Worm (Caenorhabditis elegans) whole organism, mixed stage, embryonic: ENCODE measurements around the gene M163.7.

Source experiments
- drap-1 ChIP-seq: fragments of 200-800 bp; sonication (Bioruptor generic); optimal IDR thresholded peaks from 3 replicates; lab custom pipeline; 2018; ENCODE audit warnings: mild to moderate bottlenecking, missing genetic modification characterization, missing compliant biosample characterization
- mab-5 ChIP-seq: fragments of 150-350 bp; optimal IDR thresholded peaks from 2 replicates; lab custom pipeline; 2014; ENCODE audit warnings: missing biosample characterization, missing genetic modification characterization
- nhr-2 ChIP-seq: fragments of 150-350 bp; optimal IDR thresholded peaks from 2 replicates; lab custom pipeline; 2014; ENCODE audit warnings: missing biosample characterization, missing genetic modification characterization
- nhr-237 ChIP-seq: fragments of 150-350 bp; optimal IDR thresholded peaks from 2 replicates; lab custom pipeline; 2014; ENCODE audit warnings: missing biosample characterization, missing genetic modification characterization
- unc-62 ChIP-seq: fragments of 150-350 bp; optimal IDR thresholded peaks from 2 replicates; lab custom pipeline; 2014; ENCODE audit warnings: missing biosample characterization, missing genetic modification reagents, missing genetic modification characterization
- zip-8 ChIP-seq: fragments of 150-350 bp; optimal IDR thresholded peaks from 2 replicates; lab custom pipeline; 2014; ENCODE audit warnings: missing biosample characterization, missing genetic modification characterization
- ztf-11 ChIP-seq: fragments of 150-350 bp; optimal IDR thresholded peaks from 2 replicates; lab custom pipeline; 2014; ENCODE audit warnings: missing biosample characterization, missing genetic modification characterization

DNA sequence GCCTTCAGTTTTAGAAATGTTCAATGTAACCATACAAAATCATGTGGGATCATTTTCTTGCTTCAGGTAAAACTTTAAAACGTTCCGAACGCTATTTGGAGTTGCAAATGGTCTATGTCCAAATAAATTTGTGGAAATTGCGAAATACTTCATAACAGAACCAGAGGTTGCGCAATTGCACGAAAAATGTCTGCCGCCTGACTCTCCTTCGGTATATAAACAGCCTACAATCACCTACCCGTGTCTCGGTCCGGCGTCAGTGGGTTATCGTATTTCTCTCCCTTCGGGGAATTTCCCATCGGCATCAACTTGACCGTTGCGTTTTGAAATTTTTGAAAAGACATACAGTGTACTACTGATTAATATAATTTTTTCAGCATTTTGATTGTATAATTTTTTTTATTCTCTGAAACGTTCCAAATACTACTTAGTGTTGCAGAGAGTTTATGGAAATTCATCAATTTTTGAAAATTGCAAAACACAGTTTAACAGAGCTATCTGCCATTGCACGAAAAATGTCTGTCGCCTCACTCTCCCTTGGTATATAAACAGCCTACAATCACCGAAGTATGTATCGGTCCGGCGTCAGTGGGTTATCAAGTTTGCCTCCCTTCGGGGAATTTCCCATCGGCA is 12.1 kb downstream of the M163.7 start:
- TF ChIP-seq unc-62 (GFP tag; lab: Kevin White, UChicago): no peak
- peak; percentile 51 for TF ChIP-seq zip-8 (tag; lab: Kevin White, UChicago)
- no peak for TF ChIP-seq ztf-11
- no peak for TF ChIP-seq nhr-237 (tag; lab: Kevin White, UChicago)
- TF ChIP-seq mab-5 (tag; lab: Kevin White, UChicago): no peak
- TF ChIP-seq drap-1 (GFP tag; lab: Kevin White, UChicago): no peak
- no peak for TF ChIP-seq nhr-2 (tag; lab: Kevin White, UChicago)
